Worm (Caenorhabditis elegans): ENCODE results near the gene F10G2.7.

ce11 chrV:7297263-7297662, 39.9 kb downstream of the F10G2.7 start, which contains the start of gene srj-32:
- TF ChIP-seq unc-130 (GFP tag; optimal IDR thresholded peaks at IDR 0.05) (no peak), hlh-30 (tag; optimal IDR thresholded peaks at IDR 0.05; ENCODE audit: insufficient read depth) (no peak), zip-2 (tag; optimal IDR thresholded peaks at IDR 0.05) (no peak), dmd-8 (GFP tag; IDR thresholded peaks at IDR 0.05) (no peak), nhr-41 (GFP tag; IDR thresholded peaks at IDR 0.05) (no peak), tag-97 (GFP tag; IDR thresholded peaks at IDR 0.05) (no peak), hlh-11 (tag; optimal IDR thresholded peaks at IDR 0.05) (no peak), nhr-28 (tag; optimal IDR thresholded peaks at IDR 0.05) (no peak), lsy-2 (tag; optimal IDR thresholded peaks at IDR 0.05) (no peak)
